Worm (Caenorhabditis elegans) whole organism, late embryonic: ENCODE data around the gene grl-1.

ENCODE experiments used
- C38D4.7 ChIP-seq: fragments of 200-800 bp; sonication (Bioruptor generic); optimal IDR thresholded peaks from 2 replicates; lab custom pipeline; 2018; ENCODE audit warnings: mild to moderate bottlenecking, missing genetic modification characterization, moderate library complexity, missing compliant biosample characterization
- K02D7.2 ChIP-seq: sonication (generic microtip); optimal IDR thresholded peaks from 2 replicates; lab custom pipeline; 2017; ENCODE audit warnings: mild to moderate bottlenecking, missing genetic modification characterization, missing compliant biosample characterization
- ahr-1 ChIP-seq: sonication (generic microtip); optimal IDR thresholded peaks from 2 replicates; lab custom pipeline; 2016; ENCODE audit warnings: missing genetic modification characterization, missing compliant biosample characterization
- ceh-14 ChIP-seq: sonication (generic microtip); optimal IDR thresholded peaks from 2 replicates; lab custom pipeline; 2016; ENCODE audit warnings: missing genotype, missing genetic modification characterization, missing compliant biosample characterization
- ceh-2 ChIP-seq: sonication (generic microtip); optimal IDR thresholded peaks from 2 replicates; lab custom pipeline; 2016; ENCODE audit warnings: missing genotype, missing genetic modification characterization, missing compliant biosample characterization
- ceh-22 ChIP-seq: sonication (generic microtip); optimal IDR thresholded peaks from 2 replicates; lab custom pipeline; 2017; ENCODE audit warnings: missing biosample characterization, missing genetic modification characterization
- ceh-24 ChIP-seq: sonication (generic microtip); optimal IDR thresholded peaks from 2 replicates; lab custom pipeline; 2016; ENCODE audit warnings: mild to moderate bottlenecking, missing genetic modification characterization, missing compliant biosample characterization
- ceh-30 ChIP-seq: fragments of 150-350 bp; optimal IDR thresholded peaks from 2 replicates; lab custom pipeline; 2014; ENCODE audit warnings: missing biosample characterization, missing genetic modification characterization
- ceh-31 ChIP-seq: sonication (generic microtip); optimal IDR thresholded peaks from 2 replicates; lab custom pipeline; 2016; ENCODE audit warnings: missing genetic modification characterization, missing compliant biosample characterization
- ceh-45 ChIP-seq: fragments of 200-800 bp; sonication (Bioruptor generic); IDR thresholded peaks from 2 replicates; pipeline ENCODE4 v1.3.6; 2022; ENCODE audit warnings: missing genetic modification reagents, missing genetic modification characterization, missing compliant biosample characterization
- ceh-9 ChIP-seq: sonication (generic microtip); optimal IDR thresholded peaks from 2 replicates; lab custom pipeline; 2016; ENCODE audit warnings: mild to moderate bottlenecking, missing genetic modification characterization, inconsistent platforms, missing compliant biosample characterization
- che-1 ChIP-seq: sonication (generic microtip); optimal IDR thresholded peaks from 2 replicates; lab custom pipeline; 2016; ENCODE audit warnings: mild to moderate bottlenecking, missing genetic modification characterization, missing compliant biosample characterization
- dmd-4 ChIP-seq: sonication (generic microtip); optimal IDR thresholded peaks from 2 replicates; lab custom pipeline; 2016; ENCODE audit warnings: borderline replicate concordance, missing genetic modification characterization, missing compliant biosample characterization
- dve-1 ChIP-seq: sonication (generic microtip); optimal IDR thresholded peaks from 2 replicates; lab custom pipeline; 2017; ENCODE audit warnings: antibody characterized with exemption, mild to moderate bottlenecking, missing genetic modification characterization, missing compliant biosample characterization
- elt-2 ChIP-seq: sonication (generic microtip); optimal IDR thresholded peaks from 2 replicates; lab custom pipeline; 2016; ENCODE audit warnings: missing genetic modification reagents, missing genetic modification characterization, missing compliant biosample characterization
- eyg-1 ChIP-seq: sonication (generic microtip); optimal IDR thresholded peaks from 2 replicates; lab custom pipeline; 2016; ENCODE audit warnings: missing genotype, missing genetic modification characterization, missing compliant biosample characterization
- fax-1 ChIP-seq: sonication (generic microtip); optimal IDR thresholded peaks from 2 replicates; lab custom pipeline; 2016; ENCODE audit warnings: missing genotype, missing genetic modification characterization, missing compliant biosample characterization
- fkh-10 ChIP-seq: fragments of 150-350 bp; optimal IDR thresholded peaks from 2 replicates; lab custom pipeline; 2014; ENCODE audit warnings: missing biosample characterization, missing genetic modification reagents, missing genetic modification characterization
- gmeb-2 ChIP-seq: sonication (generic microtip); optimal IDR thresholded peaks from 2 replicates; lab custom pipeline; 2016; ENCODE audit warnings: missing genetic modification characterization, inconsistent platforms, missing compliant biosample characterization
- hlh-15 ChIP-seq: sonication (generic microtip); optimal IDR thresholded peaks from 2 replicates; lab custom pipeline; 2016; ENCODE audit warnings: missing genetic modification characterization, missing compliant biosample characterization
- hlh-6 ChIP-seq: sonication (generic microtip); optimal IDR thresholded peaks from 2 replicates; lab custom pipeline; 2016; ENCODE audit warnings: missing genotype, missing genetic modification characterization, missing compliant biosample characterization
- lim-6 ChIP-seq: sonication (generic microtip); optimal IDR thresholded peaks from 2 replicates; lab custom pipeline; 2016; ENCODE audit warnings: missing genetic modification characterization, missing compliant biosample characterization
- mec-3 ChIP-seq: sonication (generic microtip); optimal IDR thresholded peaks from 2 replicates; lab custom pipeline; 2016; ENCODE audit warnings: borderline replicate concordance, missing genetic modification characterization, missing compliant biosample characterization
- nfya-1 ChIP-seq: sonication (generic microtip); optimal IDR thresholded peaks from 2 replicates; lab custom pipeline; 2017; ENCODE audit warnings: missing genetic modification characterization, mild to moderate bottlenecking, missing compliant biosample characterization, antibody characterized with exemption, moderate library complexity
- npax-4 ChIP-seq: sonication (generic microtip); optimal IDR thresholded peaks from 2 replicates; lab custom pipeline; 2016; ENCODE audit warnings: missing genetic modification characterization, missing compliant biosample characterization
- pag-3 ChIP-seq: sonication (generic microtip); optimal IDR thresholded peaks from 2 replicates; lab custom pipeline; 2016; ENCODE audit warnings: missing compliant biosample characterization, missing genetic modification characterization, borderline replicate concordance
- pat-9 ChIP-seq: fragments of 200-800 bp; sonication (Bioruptor generic); optimal IDR thresholded peaks from 2 replicates; lab custom pipeline; 2018; ENCODE audit warnings: mild to moderate bottlenecking, missing genetic modification characterization, moderate library complexity, missing compliant biosample characterization
- pax-1 ChIP-seq: fragments of 150-350 bp; optimal IDR thresholded peaks from 2 replicates; lab custom pipeline; 2014; ENCODE audit warnings: missing biosample characterization, missing genetic modification characterization
- pha-2 ChIP-seq: sonication (generic microtip); optimal IDR thresholded peaks from 2 replicates; lab custom pipeline; 2017; ENCODE audit warnings: mild to moderate bottlenecking, missing genetic modification characterization, missing compliant biosample characterization
- pha-4 ChIP-seq: fragments of 150-350 bp; optimal IDR thresholded peaks from 2 replicates; lab custom pipeline; 2018; ENCODE audit warnings: missing biosample characterization, missing genetic modification reagents, missing genetic modification characterization
- pqm-1 ChIP-seq: sonication (generic microtip); optimal IDR thresholded peaks from 2 replicates; lab custom pipeline; 2016; ENCODE audit warnings: missing genetic modification characterization, missing compliant biosample characterization
- pros-1 ChIP-seq: fragments of 150-350 bp; optimal IDR thresholded peaks from 2 replicates; lab custom pipeline; 2014; ENCODE audit warnings: missing biosample characterization, missing genetic modification reagents, missing genetic modification characterization
- ref-2 ChIP-seq: sonication (generic microtip); optimal IDR thresholded peaks from 2 replicates; lab custom pipeline; 2016; ENCODE audit warnings: missing genetic modification characterization, missing compliant biosample characterization
- sdc-2 ChIP-seq: sonication (generic microtip); optimal IDR thresholded peaks from 2 replicates; lab custom pipeline; 2016; ENCODE audit warnings: missing genotype, missing genetic modification characterization, missing compliant biosample characterization
- syd-9 ChIP-seq: sonication (generic microtip); optimal IDR thresholded peaks from 2 replicates; lab custom pipeline; 2016; ENCODE audit warnings: mild to moderate bottlenecking, missing genetic modification characterization, moderate library complexity, missing compliant biosample characterization
- tbx-2 ChIP-seq: sonication (generic microtip); optimal IDR thresholded peaks from 2 replicates; lab custom pipeline; 2016; ENCODE audit warnings: missing genetic modification characterization, missing compliant biosample characterization
- unc-3 ChIP-seq, 2 experiments: fragments of 200-800 bp in 1 of 2; sonication (Bioruptor generic) in 1 of 2; sonication (generic microtip) in 1 of 2; conservative IDR thresholded peaks in 1 of 2; optimal IDR thresholded peaks in 1 of 2; 2 replicates each; pipeline versions ENCODE4 v1.3.6 to Lab custom; 2016 to 2022; ENCODE audit warnings: missing compliant biosample characterization in 2 of 2, missing genetic modification characterization in 2 of 2, missing genetic modification reagents in 1 of 2
- unc-86 ChIP-seq: sonication (generic microtip); optimal IDR thresholded peaks from 2 replicates; lab custom pipeline; 2016; ENCODE audit warnings: missing genetic modification characterization, missing compliant biosample characterization
- zip-5 ChIP-seq: sonication (generic microtip); optimal IDR thresholded peaks from 2 replicates; lab custom pipeline; 2016; ENCODE audit warnings: missing genetic modification characterization, missing compliant biosample characterization
- ztf-16 ChIP-seq: sonication (generic microtip); optimal IDR thresholded peaks from 2 replicates; lab custom pipeline; 2017; ENCODE audit warnings: missing genetic modification characterization, missing compliant biosample characterization

grl-1 gene

ce11 chrV:5538500-5538899 is 4.8 kb upstream of the grl-1 start, which contains the start of gene cft-1:
cft-1 (plus strand) TSS chrV:5538800.
- TF ChIP-seq pha-4 (no peak), ceh-2 (tag; lab: Kevin White, UChicago) (no peak), pax-1 (tag; lab: Kevin White, UChicago) (no peak), ceh-9 (no peak), tbx-2 (tag; lab: Kevin White, UChicago) (no peak), che-1 (no peak), ceh-30 (tag; lab: Kevin White, UChicago) (no peak), pqm-1 (tag; lab: Kevin White, UChicago) (no peak), ztf-16 (tag; lab: Kevin White, UChicago) (no peak), zip-5 (no peak), npax-4 (tag; lab: Kevin White, UChicago) (no peak), ref-2 (no peak), pag-3 (tag; lab: Kevin White, UChicago) (no peak), nfya-1 (no peak), hlh-6 (tag; lab: Kevin White, UChicago) (no peak)

DNA sequence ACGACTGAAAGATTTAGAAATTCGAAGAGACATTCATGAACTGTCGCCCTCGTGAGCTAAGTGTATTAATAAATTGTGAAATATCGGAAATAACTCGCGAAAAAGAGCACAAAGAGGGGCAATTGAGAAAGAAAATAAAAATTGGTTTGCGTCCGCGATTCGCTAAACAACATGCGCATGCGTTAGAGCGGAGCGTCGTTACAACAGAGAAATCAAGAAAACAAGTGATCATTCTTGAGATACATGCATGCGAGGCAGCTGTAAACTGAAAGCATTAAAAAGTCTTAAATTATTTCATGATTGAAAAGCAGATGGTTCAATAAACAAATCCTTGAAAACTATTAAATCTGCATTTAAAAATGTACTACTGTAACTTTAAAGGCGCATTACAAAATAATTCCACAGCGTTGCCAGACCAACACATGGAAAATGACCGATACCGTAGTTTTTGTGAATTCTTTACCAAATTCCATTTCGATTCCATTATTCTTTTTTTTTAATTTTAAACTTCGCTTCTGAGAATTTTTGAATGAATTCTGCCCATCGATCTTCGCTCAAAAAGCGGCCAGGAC is 2.7 kb upstream of the grl-1 start, which contains the start of the genes cox-16 and syp-2:
TSS of gene cox-16 (minus strand) at position 4 of the 572 bp plus-strand sequence.
TSS of gene syp-2 (plus strand) at position 248 of the 572 bp plus-strand sequence.
- TF ChIP-seq ceh-14 (tag; lab: Kevin White, UChicago): no peak
- TF ChIP-seq npax-4 (tag; lab: Kevin White, UChicago): no peak
- TF ChIP-seq hlh-6 (tag; lab: Kevin White, UChicago): no peak
- TF ChIP-seq ceh-22 (tag; lab: Kevin White, UChicago): no peak
- no peak for TF ChIP-seq tbx-2 (tag; lab: Kevin White, UChicago)
- no peak for TF ChIP-seq ztf-16 (tag; lab: Kevin White, UChicago)
- no peak for TF ChIP-seq fax-1 (tag; lab: Kevin White, UChicago)
- no peak for TF ChIP-seq ceh-31 (tag; lab: Kevin White, UChicago)
- TF ChIP-seq elt-2 (tag; lab: Kevin White, UChicago): no peak
- TF ChIP-seq ceh-2 (tag; lab: Kevin White, UChicago): no peak
- no peak for TF ChIP-seq ceh-24 (tag; lab: Kevin White, UChicago)
- TF ChIP-seq unc-86 (tag; lab: Kevin White, UChicago): no peak
- TF ChIP-seq nfya-1: no peak
- no peak for TF ChIP-seq ahr-1 (tag; lab: Kevin White, UChicago)
- no peak for TF ChIP-seq lim-6 (tag; lab: Kevin White, UChicago)
- no peak for TF ChIP-seq pax-1 (tag; lab: Kevin White, UChicago)
- TF ChIP-seq fkh-10 (GFP tag; lab: Kevin White, UChicago): no peak
- TF ChIP-seq pat-9 (tag; lab: Kevin White, UChicago): no peak
- no peak for TF ChIP-seq syd-9 (tag; lab: Kevin White, UChicago)
- TF ChIP-seq, all 69 proteins: peak for 0

DNA sequence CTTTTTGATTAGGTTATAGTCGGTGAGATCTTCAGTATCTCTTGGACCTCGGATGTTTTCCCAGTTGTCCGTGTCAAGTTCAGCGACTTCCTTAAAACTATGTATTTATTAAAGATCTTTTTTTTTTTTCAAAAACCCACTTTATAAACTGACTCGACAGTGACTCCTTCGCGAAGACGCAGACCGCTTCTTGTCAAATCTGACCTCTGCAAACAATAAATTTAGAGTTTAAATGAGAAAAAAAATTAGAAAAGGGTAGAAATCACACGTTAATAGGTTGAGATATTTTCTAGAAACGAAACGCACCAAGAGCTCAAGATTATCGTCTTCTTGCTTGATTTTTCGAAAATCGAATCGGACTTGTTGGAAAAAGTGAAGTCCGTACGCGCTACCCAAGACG is 2.1 kb upstream of the grl-1 start, which contains the start of gene C24G6.8:
TSS of gene C24G6.8 (minus strand) at position 101 of the 400 bp plus-strand sequence.
- no peak for TF ChIP-seq pha-4
- TF ChIP-seq K02D7.2 (tag; lab: Kevin White, UChicago): no peak
- TF ChIP-seq sdc-2 (tag; lab: Kevin White, UChicago): no peak
- TF ChIP-seq fkh-10 (GFP tag; lab: Kevin White, UChicago): no peak
- TF ChIP-seq hlh-15 (tag; lab: Kevin White, UChicago): no peak
- no peak for TF ChIP-seq pha-2
- no peak for TF ChIP-seq dmd-4
- no peak for TF ChIP-seq gmeb-2 (tag; lab: Kevin White, UChicago)
- TF ChIP-seq unc-86 (tag; lab: Kevin White, UChicago): no peak
- TF ChIP-seq syd-9 (tag; lab: Kevin White, UChicago): no peak
- no peak for TF ChIP-seq dve-1
- no peak for TF ChIP-seq fax-1 (tag; lab: Kevin White, UChicago)
- no peak for TF ChIP-seq pax-1 (tag; lab: Kevin White, UChicago)

ce11 chrV:5527694-5528093 is 6.0 kb downstream of the grl-1 start:
- no peak for TF ChIP-seq mec-3 (tag; lab: Kevin White, UChicago)
- no peak for TF ChIP-seq ceh-14 (tag; lab: Kevin White, UChicago)
- no peak for TF ChIP-seq gmeb-2 (tag; lab: Kevin White, UChicago)
- no peak for TF ChIP-seq unc-86 (tag; lab: Kevin White, UChicago)
- no peak for TF ChIP-seq ceh-45 (GFP tag; lab: Robert Waterston, UW)
- no peak for TF ChIP-seq unc-3 (GFP tag; conservative IDR thresholded peaks at IDR 0.05; lab: Robert Waterston, UW)
- no peak for TF ChIP-seq unc-3 (tag; optimal IDR thresholded peaks at IDR 0.05; lab: Kevin White, UChicago)
- no peak for TF ChIP-seq C38D4.7 (GFP tag; lab: Kevin White, UChicago)
- no peak for TF ChIP-seq dmd-4
- TF ChIP-seq zip-5: no peak
- TF ChIP-seq hlh-15 (tag; lab: Kevin White, UChicago): no peak
- TF ChIP-seq eyg-1 (tag; lab: Kevin White, UChicago): no peak
- TF ChIP-seq pros-1 (tag; lab: Kevin White, UChicago): no peak
